Worm (Caenorhabditis elegans): Measurements from ENCODE around the gene dpy-10.

ce11 chrII:6745783-6746182 is 33.8 kb upstream of the dpy-10 start, which contains the start of gene ins-14:
- TF ChIP-seq unc-62 (GFP tag; optimal IDR thresholded peaks at IDR 0.05): no peak
- no peak for TF ChIP-seq elt-3 (tag; optimal IDR thresholded peaks at IDR 0.05)
- no peak for TF ChIP-seq ces-1 (GFP tag; optimal IDR thresholded peaks at IDR 0.05)
- no peak for TF ChIP-seq snpc-4 (tag; optimal IDR thresholded peaks at IDR 0.05)
- TF ChIP-seq lsy-2 (tag; optimal IDR thresholded peaks at IDR 0.05): no peak
- no peak for TF ChIP-seq ztf-11 (tag; optimal IDR thresholded peaks at IDR 0.05)
- TF ChIP-seq nhr-237 (tag; optimal IDR thresholded peaks at IDR 0.05): no peak
- TF ChIP-seq elt-1 (tag; optimal IDR thresholded peaks at IDR 0.05; ENCODE audit: borderline replicate concordance, insufficient read depth): no peak
- no peak for TF ChIP-seq nhr-76 (tag; optimal IDR thresholded peaks at IDR 0.05)
- no peak for TF ChIP-seq unc-120 (tag; optimal IDR thresholded peaks at IDR 0.05; ENCODE audit: poor library complexity, severe bottlenecking)
- no peak for TF ChIP-seq blmp-1 (tag; optimal IDR thresholded peaks at IDR 0.05)
- TF ChIP-seq tbx-8 (GFP tag; optimal IDR thresholded peaks at IDR 0.05): no peak
- TF ChIP-seq M03D4.4 (tag; optimal IDR thresholded peaks at IDR 0.05): no peak

Measured in whole organism, mixed stage, embryonic.